Worm (Caenorhabditis elegans) whole organism, mixed stage, embryonic: ENCODE measurements around the gene fbxb-35.
"Not testable (repeated sequence)": the region's sequence is repeated elsewhere in the genome, so short reads cannot be mapped to it uniquely, and the experiment has no call there.

Source experiments
- M03D4.4 ChIP-seq: sonication (generic microtip); optimal IDR thresholded peaks from 2 replicates; lab custom pipeline; 2017; ENCODE audit warnings: mild to moderate bottlenecking, missing genetic modification characterization, missing compliant biosample characterization
- bed-3 ChIP-seq: fragments of 200-800 bp; sonication (Bioruptor generic); optimal IDR thresholded peaks from 3 replicates; lab custom pipeline; 2018; ENCODE audit warnings: mild to moderate bottlenecking, missing genetic modification characterization, moderate library complexity, missing compliant biosample characterization
- blmp-1 ChIP-seq: fragments of 150-350 bp; optimal IDR thresholded peaks from 2 replicates; lab custom pipeline; 2014; ENCODE audit warnings: missing biosample characterization, missing genetic modification characterization
- ceh-39 ChIP-seq: fragments of 150-350 bp; optimal IDR thresholded peaks from 2 replicates; lab custom pipeline; 2014; ENCODE audit warnings: missing biosample characterization, missing genetic modification characterization
- ceh-83 ChIP-seq: fragments of 200-800 bp; sonication (Bioruptor generic); optimal IDR thresholded peaks from 2 replicates; lab custom pipeline; 2018; ENCODE audit warnings: mild to moderate bottlenecking, missing genetic modification characterization, missing compliant biosample characterization
- ces-1 ChIP-seq: fragments of 150-350 bp; optimal IDR thresholded peaks from 2 replicates; lab custom pipeline; 2014; ENCODE audit warnings: missing biosample characterization, missing genetic modification reagents, missing genetic modification characterization
- drap-1 ChIP-seq: fragments of 200-800 bp; sonication (Bioruptor generic); optimal IDR thresholded peaks from 3 replicates; lab custom pipeline; 2018; ENCODE audit warnings: mild to moderate bottlenecking, missing genetic modification characterization, missing compliant biosample characterization
- elt-1 ChIP-seq: sonication (generic microtip); optimal IDR thresholded peaks from 2 replicates; lab custom pipeline; 2017; ENCODE audit warnings: missing genetic modification characterization, mild to moderate bottlenecking, missing compliant biosample characterization, antibody characterized with exemption, moderate library complexity, borderline replicate concordance; ENCODE audit not compliant: insufficient read depth
- elt-3 ChIP-seq: fragments of 150-350 bp; optimal IDR thresholded peaks from 2 replicates; lab custom pipeline; 2014; ENCODE audit warnings: missing biosample characterization, missing genetic modification characterization
- flh-1 ChIP-seq: fragments of 200-800 bp; sonication (Bioruptor generic); optimal IDR thresholded peaks from 2 replicates; lab custom pipeline; 2018; ENCODE audit warnings: mild to moderate bottlenecking, missing genetic modification characterization, moderate library complexity, missing compliant biosample characterization
- ham-2 ChIP-seq: fragments of 200-800 bp; sonication (Bioruptor generic); optimal IDR thresholded peaks from 2 replicates; lab custom pipeline; 2018; ENCODE audit warnings: mild to moderate bottlenecking, missing genetic modification characterization, missing compliant biosample characterization
- hlh-1 ChIP-seq: fragments of 150-350 bp; optimal IDR thresholded peaks from 2 replicates; lab custom pipeline; 2014; ENCODE audit warnings: missing biosample characterization, missing genetic modification reagents, missing genetic modification characterization
- lin-13 ChIP-seq: fragments of 150-350 bp; optimal IDR thresholded peaks from 2 replicates; lab custom pipeline; 2014; ENCODE audit warnings: missing biosample characterization, missing genetic modification characterization
- lin-32 ChIP-seq: fragments of 200-800 bp; sonication (Bioruptor generic); optimal IDR thresholded peaks from 2 replicates; lab custom pipeline; 2018; ENCODE audit warnings: mild to moderate bottlenecking, missing genetic modification characterization, missing compliant biosample characterization
- lsy-2 ChIP-seq: fragments of 150-350 bp; optimal IDR thresholded peaks from 2 replicates; lab custom pipeline; 2014; ENCODE audit warnings: missing biosample characterization, missing genetic modification characterization
- mab-5 ChIP-seq: fragments of 150-350 bp; optimal IDR thresholded peaks from 2 replicates; lab custom pipeline; 2014; ENCODE audit warnings: missing biosample characterization, missing genetic modification characterization
- mep-1 ChIP-seq: fragments of 150-350 bp; optimal IDR thresholded peaks from 2 replicates; lab custom pipeline; 2017; ENCODE audit warnings: missing biosample characterization, missing genetic modification reagents, missing genetic modification characterization, inconsistent platforms
- mls-2 ChIP-seq: sonication (generic microtip); optimal IDR thresholded peaks from 2 replicates; lab custom pipeline; 2016; ENCODE audit warnings: mild to moderate bottlenecking, missing genetic modification characterization, moderate library complexity, missing compliant biosample characterization
- nhr-2 ChIP-seq: fragments of 150-350 bp; optimal IDR thresholded peaks from 2 replicates; lab custom pipeline; 2014; ENCODE audit warnings: missing biosample characterization, missing genetic modification characterization
- nhr-237 ChIP-seq: fragments of 150-350 bp; optimal IDR thresholded peaks from 2 replicates; lab custom pipeline; 2014; ENCODE audit warnings: missing biosample characterization, missing genetic modification characterization
- nhr-28 ChIP-seq: fragments of 150-350 bp; optimal IDR thresholded peaks from 2 replicates; lab custom pipeline; 2014; ENCODE audit warnings: missing biosample characterization, missing genetic modification characterization
- nhr-76 ChIP-seq: sonication (generic microtip); optimal IDR thresholded peaks from 2 replicates; lab custom pipeline; 2017; ENCODE audit warnings: missing biosample characterization, missing genetic modification characterization
- sem-2 ChIP-seq: fragments of 200-800 bp; sonication (Bioruptor generic); optimal IDR thresholded peaks from 2 replicates; lab custom pipeline; 2018; ENCODE audit warnings: mild to moderate bottlenecking, missing genetic modification characterization, missing compliant biosample characterization
- snpc-4 ChIP-seq: fragments of 150-350 bp; optimal IDR thresholded peaks from 2 replicates; lab custom pipeline; 2014; ENCODE audit warnings: missing biosample characterization, missing genetic modification characterization
- sptf-1 ChIP-seq: sonication (generic microtip); optimal IDR thresholded peaks from 2 replicates; lab custom pipeline; 2017; ENCODE audit warnings: mild to moderate bottlenecking, missing genetic modification characterization, moderate library complexity, missing compliant biosample characterization
- tbx-8 ChIP-seq: fragments of 200-800 bp; sonication (Bioruptor generic); optimal IDR thresholded peaks from 2 replicates; lab custom pipeline; 2018; ENCODE audit warnings: mild to moderate bottlenecking, missing genetic modification characterization, moderate library complexity, missing compliant biosample characterization
- unc-120 ChIP-seq: sonication (generic microtip); optimal IDR thresholded peaks from 2 replicates; lab custom pipeline; 2017; ENCODE audit warnings: missing genetic modification characterization, missing compliant biosample characterization; ENCODE audit not compliant: poor library complexity, severe bottlenecking
- unc-39 ChIP-seq: fragments of 150-350 bp; optimal IDR thresholded peaks from 2 replicates; lab custom pipeline; 2014; ENCODE audit warnings: missing biosample characterization, missing genetic modification characterization
- unc-62 ChIP-seq: fragments of 150-350 bp; optimal IDR thresholded peaks from 2 replicates; lab custom pipeline; 2014; ENCODE audit warnings: missing biosample characterization, missing genetic modification reagents, missing genetic modification characterization
- ztf-11 ChIP-seq: fragments of 150-350 bp; optimal IDR thresholded peaks from 2 replicates; lab custom pipeline; 2014; ENCODE audit warnings: missing biosample characterization, missing genetic modification characterization

Gene fbxb-35

ce11 chrII:2064497-2064896 is 13.0 kb downstream of the fbxb-35 start, which contains the start of gene fbxb-6:
Gene fbxb-6, plus strand, starts transcription at chrII:2064797.
- TF ChIP-seq tbx-8 = no peak
- TF ChIP-seq ham-2 = no peak
- TF ChIP-seq mep-1 (tag; lab: Kevin White, UChicago) = no peak
- TF ChIP-seq bed-3 (GFP tag; lab: Kevin White, UChicago) = no peak
- TF ChIP-seq ceh-39 (tag; lab: Kevin White, UChicago) = no peak
- TF ChIP-seq blmp-1 (tag; lab: Kevin White, UChicago) = no peak
- TF ChIP-seq nhr-76 (tag; lab: Kevin White, UChicago) = no peak
- TF ChIP-seq sptf-1 (tag; lab: Kevin White, UChicago) = no peak

- TF ChIP-seq tbx-8; lin-13 (tag; lab: Kevin White, UChicago); unc-39: not testable (repeated sequence)
These were observed 16.1 kb downstream of the fbxb-35 start, which contains the start of gene F07E5.12 for ce11 chrII:2067451-2068021. Gene F07E5.12, plus strand, starts transcription at chrII:2067971.

- TF ChIP-seq ceh-83 (GFP tag; lab: Kevin White, UChicago) = no peak
- TF ChIP-seq snpc-4 = no peak
- TF ChIP-seq ceh-39 (tag; lab: Kevin White, UChicago) = no peak
- TF ChIP-seq mep-1 (tag; lab: Kevin White, UChicago) = no peak
- no peak for TF ChIP-seq unc-62 (GFP tag; lab: Kevin White, UChicago)
- TF ChIP-seq ces-1 = no peak
- no peak for TF ChIP-seq unc-120 (tag; lab: Kevin White, UChicago)
- TF ChIP-seq nhr-237 (tag; lab: Kevin White, UChicago) = no peak
- TF ChIP-seq elt-1 (tag; lab: Kevin White, UChicago) = no peak
- no peak for TF ChIP-seq flh-1
- TF ChIP-seq M03D4.4 = no peak
- TF ChIP-seq mls-2 = no peak
- no peak for TF ChIP-seq drap-1 (GFP tag; lab: Kevin White, UChicago)
- TF ChIP-seq sptf-1 (tag; lab: Kevin White, UChicago) = no peak
- no peak for TF ChIP-seq nhr-28 (tag; lab: Kevin White, UChicago)
- TF ChIP-seq mab-5 (tag; lab: Kevin White, UChicago) = no peak
- TF ChIP-seq blmp-1 (tag; lab: Kevin White, UChicago) = no peak
- TF ChIP-seq tbx-8 = no peak
- TF ChIP-seq, all 35 proteins: peak for 0
These were observed 20.0 kb downstream of the fbxb-35 start, which contains the start of gene F07E5.7 for ce11 chrII:2071429-2071828. Gene F07E5.7, minus strand, starts transcription at chrII:2071529.

- TF ChIP-seq mep-1 (tag; lab: Kevin White, UChicago) (no peak), unc-120 (tag; lab: Kevin White, UChicago) (no peak), tbx-8 (no peak), ham-2 (no peak), bed-3 (GFP tag; lab: Kevin White, UChicago) (no peak), hlh-1 (tag; lab: Kevin White, UChicago) (no peak), ceh-39 (tag; lab: Kevin White, UChicago) (no peak), blmp-1 (tag; lab: Kevin White, UChicago) (no peak), lin-32 (GFP tag; lab: Kevin White, UChicago) (no peak), nhr-2 (tag; lab: Kevin White, UChicago) (no peak), nhr-28 (tag; lab: Kevin White, UChicago) (no peak), ztf-11 (tag; lab: Kevin White, UChicago) (no peak), mab-5 (tag; lab: Kevin White, UChicago) (no peak), lsy-2 (tag; lab: Kevin White, UChicago) (no peak), mls-2 (no peak), sem-2 (no peak), elt-3 (tag; lab: Kevin White, UChicago) (no peak)
These were observed 24.0 kb downstream of the fbxb-35 start, which contains the start of gene F07E5.8 for ce11 chrII:2075513-2075912. Gene F07E5.8, minus strand, starts transcription at chrII:2075613.

ce11 chrII:2076467-2076866 is 25.0 kb downstream of the fbxb-35 start:
- TF ChIP-seq drap-1 (GFP tag; lab: Kevin White, UChicago) = no peak
- no peak for TF ChIP-seq elt-3 (tag; lab: Kevin White, UChicago)
- no peak for TF ChIP-seq sptf-1 (tag; lab: Kevin White, UChicago)
- no peak for TF ChIP-seq ham-2
- no peak for TF ChIP-seq nhr-2 (tag; lab: Kevin White, UChicago)
- no peak for TF ChIP-seq tbx-8
- no peak for TF ChIP-seq lsy-2 (tag; lab: Kevin White, UChicago)
- TF ChIP-seq unc-39 = no peak
- no peak for TF ChIP-seq ztf-11 (tag; lab: Kevin White, UChicago)
- no peak for TF ChIP-seq bed-3 (GFP tag; lab: Kevin White, UChicago)
